Worm (Caenorhabditis elegans): ENCODE data around the gene hrg-4.

DNA sequence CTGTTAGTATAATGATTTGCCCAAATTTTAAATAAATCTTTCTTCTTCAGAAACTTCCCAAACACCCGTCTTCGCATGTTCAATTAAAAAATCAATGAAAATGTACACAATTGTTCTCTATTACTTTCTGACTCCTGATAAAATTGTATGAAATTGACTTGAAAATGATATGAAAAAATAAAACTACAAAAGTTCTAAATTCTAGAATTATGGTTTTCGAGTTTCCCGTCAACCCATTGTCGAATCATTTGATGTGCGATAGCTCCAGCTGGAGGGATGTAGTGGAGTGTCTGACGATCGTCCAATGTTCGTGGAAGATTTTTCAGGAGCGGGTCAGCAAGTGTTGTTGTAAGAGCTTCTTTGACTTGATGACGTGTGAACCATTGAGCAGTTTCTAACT lies 20.9 kb downstream of the hrg-4 start:
- TF ChIP-seq nhr-237 (tag; optimal IDR thresholded peaks at IDR 0.05): no peak
- TF ChIP-seq skn-1 (tag; optimal IDR thresholded peaks at IDR 0.05): no peak
- no peak for TF ChIP-seq jun-1 (tag; optimal IDR thresholded peaks at IDR 0.05)
- TF ChIP-seq daf-12 (tag; optimal IDR thresholded peaks at IDR 0.05): no peak
- no peak for TF ChIP-seq lin-39 (tag; optimal IDR thresholded peaks at IDR 0.05)

All from whole organism, L3 larva.